Worm (Caenorhabditis elegans): ENCODE results near the gene C16C8.25.

- no peak for TF ChIP-seq him-1 (tag; optimal IDR thresholded peaks at IDR 0.05)
- no peak for TF ChIP-seq W03F9.2 (tag; optimal IDR thresholded peaks at IDR 0.05)
Observed at ce11 chrII:3422938-3423337, 26.1 kb upstream of the C16C8.25 start.
